Fruit fly (Drosophila melanogaster) whole organism, adult: ENCODE measurements around the gene CG10163.

Experiments
- CG12768 ChIP-seq: fragments of 200-800 bp; sonication (Bioruptor generic); optimal IDR thresholded peaks from 2 replicates; lab custom pipeline; 2017; ENCODE audit warnings: missing biosample characterization, missing genetic modification characterization, mild to moderate bottlenecking, moderate library complexity, missing genetic modification reagents
- CG33017 ChIP-seq: fragments of 200-800 bp; sonication (Bioruptor generic); optimal IDR thresholded peaks from 2 replicates; lab custom pipeline; 2018; ENCODE audit warnings: missing biosample characterization, mild to moderate bottlenecking, missing genetic modification characterization, moderate library complexity
- CG5204 ChIP-seq: fragments of 200-800 bp; sonication (Bioruptor generic); optimal IDR thresholded peaks from 2 replicates; lab custom pipeline; 2016; ENCODE audit warnings: missing biosample characterization, missing genetic modification characterization
- CG7045 ChIP-seq: fragments of 200-800 bp; sonication (Bioruptor generic); optimal IDR thresholded peaks from 2 replicates; lab custom pipeline; 2017; ENCODE audit warnings: missing biosample characterization, mild to moderate bottlenecking, missing genetic modification characterization
- Clk ChIP-seq: fragments of 200-800 bp; sonication (Bioruptor generic); optimal IDR thresholded peaks from 2 replicates; lab custom pipeline; 2017; ENCODE audit warnings: missing biosample characterization, missing genetic modification characterization
- Crg-1 ChIP-seq: fragments of 200-800 bp; sonication (Bioruptor generic); optimal IDR thresholded peaks from 2 replicates; lab custom pipeline; 2016; ENCODE audit warnings: missing biosample characterization, missing genetic modification characterization
- Mnt ChIP-seq: fragments of 200-800 bp; sonication (Bioruptor generic); optimal IDR thresholded peaks from 2 replicates; lab custom pipeline; 2016; ENCODE audit warnings: missing biosample characterization, mild to moderate bottlenecking, missing genetic modification characterization
- cic ChIP-seq: fragments of 200-800 bp; sonication (Bioruptor generic); optimal IDR thresholded peaks from 2 replicates; lab custom pipeline; 2017; ENCODE audit warnings: missing biosample characterization, mild to moderate bottlenecking, missing genetic modification characterization, moderate library complexity
- cnc ChIP-seq, 2 experiments: fragments of >200 bp; optimal IDR thresholded peaks; 2 replicates each; lab custom pipeline; 2017
- pad ChIP-seq: fragments of 200-800 bp; sonication (Bioruptor generic); optimal IDR thresholded peaks from 3 replicates; lab custom pipeline; 2017; ENCODE audit warnings: missing biosample characterization, missing genetic modification characterization, mild to moderate bottlenecking, moderate library complexity, missing genetic modification reagents
- tj ChIP-seq: fragments of 200-800 bp; sonication (Bioruptor generic); optimal IDR thresholded peaks from 3 replicates; lab custom pipeline; 2017; ENCODE audit warnings: missing biosample characterization, mild to moderate bottlenecking, missing genetic modification characterization, moderate library complexity

- TF ChIP-seq cic (GFP tag; lab: Kevin White, UChicago) (no peak), tj (GFP tag; lab: Kevin White, UChicago) (no peak), Crg-1 (no peak), CG5204 (no peak), pad (GFP tag; lab: Kevin White, UChicago) (no peak), Clk (GFP tag; lab: Kevin White, UChicago) (no peak), CG12768 (GFP tag; lab: Kevin White, UChicago) (no peak), CG7045 (GFP tag; lab: Kevin White, UChicago) (no peak), cnc (optimal IDR thresholded peaks at IDR 0.05; lab: Kevin White, UChicago) (no peak), CG33017 (tag; lab: Kevin White, UChicago) (no peak), Mnt (GFP tag; lab: Kevin White, UChicago) (no peak)
Measured at dm6 chr3L:6258660-6259059, at the start of gene CG10163.
